Fruit fly (Drosophila melanogaster): Measurements from ENCODE around the gene amx.
A peak's percentile ranks its signal among the peaks of the same experiment; 100 is the strongest.

Gene amx

DNA sequence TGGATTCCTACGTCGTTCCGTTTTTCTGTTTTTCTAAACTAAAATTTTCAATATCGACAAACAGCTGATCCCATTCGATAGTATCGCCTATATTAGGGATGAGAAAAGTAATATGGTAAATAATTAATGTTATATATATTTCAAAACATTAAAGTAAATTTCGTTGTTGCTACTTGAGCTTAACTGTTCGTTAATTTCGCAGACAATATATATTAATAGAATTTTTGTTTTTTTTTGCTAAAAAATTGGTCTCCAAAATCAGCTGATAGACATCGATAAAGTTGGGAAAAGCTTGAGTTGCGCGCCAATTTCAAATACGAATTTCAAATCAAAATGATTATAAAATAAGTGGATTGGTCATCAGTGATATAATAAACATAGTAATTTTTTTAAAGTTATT, 50.8 kb downstream of the amx start, which contains the start of gene CG12118 (continued):
- TF ChIP-seq CG9797 (GFP tag; optimal IDR thresholded peaks at IDR 0.05) = peak; percentile 2
- peak; percentile 90; the same call in 2 of the 3 replicates for TF ChIP-seq mld (GFP tag; IDR thresholded peaks at IDR 0.05; ENCODE audit: partially characterized antibody)
- TF ChIP-seq Oaz (GFP tag; IDR thresholded peaks at IDR 0.05) = peak; percentile 48; the same call in 1 of the 2 replicates
- TF ChIP-seq run (tag; optimal IDR thresholded peaks at IDR 0.05) = no peak
- TF ChIP-seq CG17186 (GFP tag; optimal IDR thresholded peaks at IDR 0.05) = peak; percentile 38
- TF ChIP-seq tup (GFP tag; optimal IDR thresholded peaks at IDR 0.05) = peak; percentile 34
- TF ChIP-seq br (optimal IDR thresholded peaks at IDR 0.05) = no peak
- TF ChIP-seq CG13775 (GFP tag; optimal IDR thresholded peaks at IDR 0.05) = peak; percentile 80
- no peak for TF ChIP-seq slp2 (GFP tag; optimal IDR thresholded peaks at IDR 0.05)
- TF ChIP-seq CG6689 (GFP tag; IDR thresholded peaks at IDR 0.05) = peak; percentile 80
- TF ChIP-seq sim (GFP tag; IDR thresholded peaks at IDR 0.05) = no peak
- TF ChIP-seq CG18599 (GFP tag; optimal IDR thresholded peaks at IDR 0.05) = peak; percentile 72
- peak; percentile 74 for TF ChIP-seq CG11093 (GFP tag; IDR thresholded peaks at IDR 0.05)
- no peak for TF ChIP-seq emc (GFP tag; optimal IDR thresholded peaks at IDR 0.05)
- peak; percentile 69; the same call in 1 of the 3 replicates for TF ChIP-seq zen2 (GFP tag; IDR thresholded peaks at IDR 0.05; ENCODE audit: partially characterized antibody)
- TF ChIP-seq CG2202 (tag; optimal IDR thresholded peaks at IDR 0.05) = peak; percentile 39
- TF ChIP-seq CG12104 (GFP tag; optimal IDR thresholded peaks at IDR 0.05) = peak; percentile 64
- peak; percentile 59 for TF ChIP-seq CG3065 (GFP tag; optimal IDR thresholded peaks at IDR 0.05)
- TF ChIP-seq CG7963 (GFP tag; IDR thresholded peaks at IDR 0.05; ENCODE audit: partially characterized antibody) = peak; percentile 81
- peak; percentile 62 for TF ChIP-seq Drgx (GFP tag; IDR thresholded peaks at IDR 0.05)
- TF ChIP-seq CG17328 (GFP tag; IDR thresholded peaks at IDR 0.05) = peak; percentile 86
- TF ChIP-seq ttk (GFP tag; IDR thresholded peaks at IDR 0.05) = peak; percentile 71
- TF ChIP-seq lola (GFP tag; optimal IDR thresholded peaks at IDR 0.05) = peak in 1 of 3 experiments; percentile 75
- peak; percentile 90 for TF ChIP-seq sob (GFP tag; IDR thresholded peaks at IDR 0.05)
- peak; percentile 53; the same call in 2 of the 3 replicates for TF ChIP-seq dysf (GFP tag; IDR thresholded peaks at IDR 0.05)
- TF ChIP-seq hth (optimal IDR thresholded peaks at IDR 0.05) = no peak
- no peak for TF ChIP-seq sr (GFP tag; IDR thresholded peaks at IDR 0.05)
- peak; percentile 21 to 88 for TF ChIP-seq dpn (GFP tag; optimal IDR thresholded peaks at IDR 0.05)
- TF ChIP-seq CG2199 (GFP tag; IDR thresholded peaks at IDR 0.05) = no peak
- TF ChIP-seq dan (GFP tag; IDR thresholded peaks at IDR 0.05) = no peak
- TF ChIP-seq sna (GFP tag; IDR thresholded peaks at IDR 0.05; ENCODE audit: partially characterized antibody) = peak; percentile 95
- peak; percentile 79 for TF ChIP-seq trh (GFP tag; optimal IDR thresholded peaks at IDR 0.05)
- no peak for TF ChIP-seq NK7.1 (GFP tag; optimal IDR thresholded peaks at IDR 0.05)
- no peak for TF ChIP-seq D19B (GFP tag; optimal IDR thresholded peaks at IDR 0.05)
- peak; percentile 87 for TF ChIP-seq H2.0 (GFP tag; IDR thresholded peaks at IDR 0.05)
- TF ChIP-seq Myb (GFP tag; optimal IDR thresholded peaks at IDR 0.05) = peak; percentile 30
- no peak for TF ChIP-seq Vsx1 (GFP tag; optimal IDR thresholded peaks at IDR 0.05)
- TF ChIP-seq jumu (GFP tag; optimal IDR thresholded peaks at IDR 0.05) = no peak
- peak; percentile 35 for TF ChIP-seq CG1603 (tag; optimal IDR thresholded peaks at IDR 0.05)
- TF ChIP-seq corto (GFP tag; optimal IDR thresholded peaks at IDR 0.05) = peak; percentile 68
- peak; percentile 74 for TF ChIP-seq Mad (GFP tag; optimal IDR thresholded peaks at IDR 0.05)
- peak; percentile 81 for TF ChIP-seq CG11456 (GFP tag; IDR thresholded peaks at IDR 0.05)
- peak; percentile 25 for TF ChIP-seq CG17802 (tag; optimal IDR thresholded peaks at IDR 0.05)
- TF ChIP-seq gce (GFP tag; IDR thresholded peaks at IDR 0.05) = no peak
- TF ChIP-seq ATbp (GFP tag; optimal IDR thresholded peaks at IDR 0.05) = peak; percentile 30
- TF ChIP-seq exex (tag; optimal IDR thresholded peaks at IDR 0.05) = peak; percentile 50
- no peak for TF ChIP-seq pfk (GFP tag; optimal IDR thresholded peaks at IDR 0.05)
- peak; percentile 59 for TF ChIP-seq CG1233 (GFP tag; optimal IDR thresholded peaks at IDR 0.05)
- peak; percentile 15 for TF ChIP-seq HLH54F (GFP tag; optimal IDR thresholded peaks at IDR 0.05)
- TF ChIP-seq ato (GFP tag; IDR thresholded peaks at IDR 0.05; ENCODE audit: partially characterized antibody) = peak; percentile 65
- TF ChIP-seq twi (tag; optimal IDR thresholded peaks at IDR 0.05) = peak; percentile 22

All from whole organism, embryonic.